Worm (Caenorhabditis elegans) whole organism, L4 larva: ENCODE data around the gene sdz-5.

Source experiments
- F10B5.3 ChIP-seq: sonication (generic microtip); optimal IDR thresholded peaks from 2 replicates; lab custom pipeline; 2016; ENCODE audit warnings: mild to moderate bottlenecking, missing genetic modification characterization, missing compliant biosample characterization
- F37D6.2 ChIP-seq: sonication (generic microtip); optimal IDR thresholded peaks from 2 replicates; lab custom pipeline; 2016; ENCODE audit warnings: mild to moderate bottlenecking, missing genetic modification characterization, missing compliant biosample characterization
- F44E2.7 ChIP-seq: fragments of 200-800 bp; sonication (Bioruptor generic); IDR thresholded peaks from 2 replicates; pipeline ENCODE4 v2.1.2; 2022; ENCODE audit warnings: missing genetic modification characterization, missing compliant biosample characterization
- Y75B8A.6 ChIP-seq: fragments of 200-800 bp; sonication (Bioruptor generic); IDR thresholded peaks from 2 replicates; pipeline ENCODE4 v1.3.6; 2022; ENCODE audit warnings: missing genetic modification reagents, missing genetic modification characterization, missing compliant biosample characterization
- aha-1 ChIP-seq: fragments of 150-350 bp; peaks from one replicate; lab custom pipeline; 2014; ENCODE audit warnings: missing biosample characterization, missing genetic modification characterization
- aly-2 ChIP-seq: sonication (generic microtip); optimal IDR thresholded peaks from 2 replicates; lab custom pipeline; 2018; ENCODE audit warnings: missing biosample characterization, missing genetic modification characterization
- arid-1 ChIP-seq: fragments of 200-800 bp; sonication (Bioruptor generic); conservative IDR thresholded peaks from 2 replicates; pipeline ENCODE4 v1.3.6; 2022; ENCODE audit warnings: missing genetic modification reagents, missing genetic modification characterization, missing compliant biosample characterization
- ceh-44 ChIP-seq: fragments of 200-800 bp; sonication (Bioruptor generic); IDR thresholded peaks from 2 replicates; pipeline ENCODE4 v1.3.6; 2022; ENCODE audit warnings: missing genetic modification reagents, missing genetic modification characterization, missing compliant biosample characterization
- ces-1 ChIP-seq: fragments of 150-350 bp; sonication (generic microtip); optimal IDR thresholded peaks from 4 replicates; lab custom pipeline; 2014; ENCODE audit warnings: missing biosample characterization, missing genetic modification reagents, missing genetic modification characterization
- dmd-8 ChIP-seq: fragments of 200-800 bp; sonication (Bioruptor generic); IDR thresholded peaks from 2 replicates; pipeline ENCODE4 v1.3.6; 2022; ENCODE audit warnings: missing genetic modification characterization, missing compliant biosample characterization
- dpl-1 ChIP-seq: fragments of 150-350 bp; optimal IDR thresholded peaks from 2 replicates; lab custom pipeline; 2014; ENCODE audit warnings: missing biosample characterization, missing genetic modification reagents, missing genetic modification characterization
- duxl-1 ChIP-seq: sonication (generic microtip); optimal IDR thresholded peaks from 2 replicates; lab custom pipeline; 2016; ENCODE audit warnings: mild to moderate bottlenecking, missing genetic modification characterization, moderate library complexity, missing compliant biosample characterization; ENCODE audit not compliant: poor library complexity
- dve-1 ChIP-seq: sonication (generic microtip); optimal IDR thresholded peaks from 2 replicates; lab custom pipeline; 2017; ENCODE audit warnings: antibody characterized with exemption, mild to moderate bottlenecking, missing genetic modification characterization, missing compliant biosample characterization; ENCODE audit not compliant: insufficient read depth
- egl-27 ChIP-seq: sonication (generic microtip); optimal IDR thresholded peaks from 3 replicates; lab custom pipeline; 2017; ENCODE audit warnings: missing biosample characterization, missing genetic modification reagents, missing genetic modification characterization
- egl-43 ChIP-seq: fragments of 200-800 bp; sonication (Bioruptor generic); IDR thresholded peaks from 2 replicates; pipeline ENCODE4 v1.3.6; 2022; ENCODE audit warnings: missing genetic modification reagents, missing genetic modification characterization, missing compliant biosample characterization
- fkh-10 ChIP-seq: fragments of 150-350 bp; optimal IDR thresholded peaks from 2 replicates; lab custom pipeline; 2014; ENCODE audit warnings: missing biosample characterization, missing genetic modification reagents, missing genetic modification characterization
- hlh-11 ChIP-seq: fragments of 200-800 bp; sonication (Bioruptor generic); optimal IDR thresholded peaks from 2 replicates; lab custom pipeline; 2018; ENCODE audit warnings: mild to moderate bottlenecking, missing genetic modification characterization, missing compliant biosample characterization
- hmg-1.1 ChIP-seq: fragments of 200-800 bp; sonication (Bioruptor generic); IDR thresholded peaks from 2 replicates; pipeline ENCODE4 v1.3.6; 2022; ENCODE audit warnings: missing genetic modification reagents, missing genetic modification characterization, missing compliant biosample characterization
- lim-7 ChIP-seq: fragments of 200-800 bp; sonication (Bioruptor generic); IDR thresholded peaks from 2 replicates; pipeline ENCODE4 v1.3.6; 2022; ENCODE audit warnings: missing genetic modification characterization, missing compliant biosample characterization
- lin-13 ChIP-seq: fragments of 150-350 bp; optimal IDR thresholded peaks from 2 replicates; lab custom pipeline; 2014; ENCODE audit warnings: missing biosample characterization, missing genetic modification reagents, missing genetic modification characterization
- lin-15B ChIP-seq: fragments of 150-350 bp; sonication (generic microtip); optimal IDR thresholded peaks from 3 replicates; lab custom pipeline; 2014; ENCODE audit warnings: missing biosample characterization, missing genetic modification characterization
- lin-38 ChIP-seq: fragments of 200-800 bp; sonication (Bioruptor generic); IDR thresholded peaks from 2 replicates; pipeline ENCODE4 v1.3.6; 2022; ENCODE audit warnings: missing genetic modification reagents, missing genetic modification characterization, missing compliant biosample characterization
- lsy-2 ChIP-seq, 2 experiments: fragments of 150-350 bp in 1 of 2; sonication (generic microtip) in 1 of 2; optimal IDR thresholded peaks; 2 replicates each; lab custom pipeline; 2014 to 2017; ENCODE audit warnings: missing biosample characterization in 2 of 2, missing genetic modification characterization in 2 of 2
- madf-5 ChIP-seq, 2 experiments: fragments of 200-800 bp; sonication (Bioruptor generic); IDR thresholded peaks; 2 replicates each; pipeline ENCODE4 v1.3.6; 2022; ENCODE audit warnings: missing compliant biosample characterization in 2 of 2, missing genetic modification characterization in 2 of 2
- mep-1 ChIP-seq: fragments of 150-350 bp; sonication (generic microtip); optimal IDR thresholded peaks from 3 replicates; lab custom pipeline; 2014; ENCODE audit warnings: missing biosample characterization, missing genetic modification characterization
- mes-2 ChIP-seq: sonication (generic microtip); optimal IDR thresholded peaks from 2 replicates; lab custom pipeline; 2016; ENCODE audit warnings: missing genotype, mild to moderate bottlenecking, missing genetic modification characterization, missing compliant biosample characterization; ENCODE audit not compliant: poor library complexity, severe bottlenecking
- nhr-111 ChIP-seq: fragments of 200-800 bp; sonication (Bioruptor generic); optimal IDR thresholded peaks from 2 replicates; lab custom pipeline; 2018; ENCODE audit warnings: mild to moderate bottlenecking, missing genetic modification characterization, missing compliant biosample characterization
- nhr-28 ChIP-seq: fragments of 150-350 bp; optimal IDR thresholded peaks from 2 replicates; lab custom pipeline; 2014; ENCODE audit warnings: missing biosample characterization, missing genetic modification characterization
- nhr-77 ChIP-seq: fragments of 150-350 bp; optimal IDR thresholded peaks from 2 replicates; lab custom pipeline; 2014; ENCODE audit warnings: missing biosample characterization, missing genetic modification characterization
- php-3 ChIP-seq: fragments of 200-800 bp; sonication (Bioruptor generic); IDR thresholded peaks from 2 replicates; pipeline ENCODE4 v1.3.6; 2022; ENCODE audit warnings: missing genetic modification reagents, missing genetic modification characterization, missing compliant biosample characterization
- pqm-1 ChIP-seq: sonication (generic microtip); optimal IDR thresholded peaks from 2 replicates; lab custom pipeline; 2017; ENCODE audit warnings: missing biosample characterization, missing genetic modification characterization
- sdz-12 ChIP-seq: fragments of 200-800 bp; sonication (Bioruptor generic); optimal IDR thresholded peaks from 2 replicates; lab custom pipeline; 2018; ENCODE audit warnings: mild to moderate bottlenecking, missing genetic modification characterization, missing compliant biosample characterization
- set-16 ChIP-seq: fragments of 200-800 bp; sonication (Bioruptor generic); IDR thresholded peaks from 2 replicates; pipeline ENCODE4 v1.3.6; 2022; ENCODE audit warnings: missing genetic modification reagents, missing genetic modification characterization, missing compliant biosample characterization
- snpc-1.2 ChIP-seq: fragments of 200-800 bp; sonication (Bioruptor generic); IDR thresholded peaks from 2 replicates; pipeline ENCODE4 v1.3.6; 2022; ENCODE audit warnings: missing genetic modification reagents, missing genetic modification characterization, missing compliant biosample characterization
- snpc-4 ChIP-seq: fragments of 150-350 bp; optimal IDR thresholded peaks from 2 replicates; lab custom pipeline; 2014; ENCODE audit warnings: missing biosample characterization, missing genetic modification characterization
- spr-3 ChIP-seq: fragments of 200-800 bp; sonication (Bioruptor generic); optimal IDR thresholded peaks from 2 replicates; lab custom pipeline; 2018; ENCODE audit warnings: mild to moderate bottlenecking, missing genetic modification characterization, missing compliant biosample characterization
- tra-1 ChIP-seq: fragments of 200-800 bp; sonication (Bioruptor generic); IDR thresholded peaks from 2 replicates; pipeline ENCODE4 v1.3.6; 2022; ENCODE audit warnings: missing genetic modification reagents, missing genetic modification characterization, missing compliant biosample characterization
- zfp-2 ChIP-seq: sonication (generic microtip); optimal IDR thresholded peaks from 2 replicates; lab custom pipeline; 2016; ENCODE audit warnings: mild to moderate bottlenecking, missing genetic modification characterization, missing compliant biosample characterization
- zfp-3 ChIP-seq: fragments of 200-800 bp; sonication (Bioruptor generic); conservative IDR thresholded peaks from 2 replicates; pipeline ENCODE4 v1.3.6; 2022; ENCODE audit warnings: missing genetic modification reagents, missing genetic modification characterization, missing compliant biosample characterization
- ztf-11 ChIP-seq: fragments of 150-350 bp; optimal IDR thresholded peaks from 2 replicates; lab custom pipeline; 2014; ENCODE audit warnings: missing biosample characterization, missing genetic modification characterization
- ztf-7 ChIP-seq: fragments of 150-350 bp; optimal IDR thresholded peaks from 2 replicates; lab custom pipeline; 2014; ENCODE audit warnings: missing biosample characterization, missing genetic modification characterization

Gene sdz-5

DNA sequence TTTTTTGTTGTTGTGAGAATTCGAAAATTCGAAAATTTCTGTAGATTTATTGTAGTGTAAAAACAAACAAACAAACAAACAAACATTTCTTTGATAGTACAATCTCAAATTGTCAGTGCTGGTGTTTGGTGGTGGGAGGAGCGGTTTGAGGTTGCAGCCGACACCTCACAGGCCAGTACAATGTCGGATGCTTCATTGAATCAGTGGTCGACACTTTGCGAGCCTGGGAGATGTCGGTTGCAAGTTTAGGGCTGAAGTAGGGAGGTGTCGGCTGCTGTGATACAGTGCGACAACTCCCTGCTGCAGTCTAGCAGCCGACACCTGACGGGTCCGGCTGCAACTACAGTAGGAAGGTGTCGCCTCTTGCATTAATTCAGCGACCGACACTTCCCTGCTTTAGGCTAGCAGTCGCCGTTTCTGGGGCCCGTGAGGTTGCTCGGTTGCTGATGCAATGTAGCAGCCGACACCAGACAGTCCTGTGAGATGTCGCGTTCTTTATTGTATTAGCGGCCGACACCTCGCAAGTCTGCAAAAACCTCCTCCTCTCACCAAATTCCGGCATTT, 22.5 kb upstream of the sdz-5 start:
- TF ChIP-seq nhr-28 (no peak), duxl-1 (tag; lab: Kevin White, UChicago) (no peak), dmd-8 (GFP tag; lab: Robert Waterston, UW) (peak; percentile 36; the same call in 1 of the 2 replicates), spr-3 (no peak), aha-1 (tag; lab: Kevin White, UChicago) (peak; percentile 9), set-16 (peak; percentile 61), mes-2 (tag; lab: Kevin White, UChicago) (no peak), lsy-2 (tag; optimal IDR thresholded peaks at IDR 0.05; lab: Kevin White, UChicago) (peak in 1 of 2 experiments; percentile 1), Y75B8A.6 (GFP tag; lab: Robert Waterston, UW) (no peak), ces-1 (GFP tag; lab: Kevin White, UChicago) (no peak), tra-1 (GFP tag; lab: Robert Waterston, UW) (0 out of 2 replicates have a peak, but pooled peaks have one; percentile 16), dpl-1 (GFP tag; lab: Kevin White, UChicago) (no peak), F37D6.2 (tag; lab: Kevin White, UChicago) (no peak), egl-27 (tag; lab: Kevin White, UChicago) (no peak), lin-13 (peak; percentile 37), F10B5.3 (no peak), lin-38 (GFP tag; lab: Robert Waterston, UW) (0 out of 2 replicates have a peak, but pooled peaks have one; percentile 9), pqm-1 (tag; lab: Kevin White, UChicago) (no peak), lim-7 (GFP tag; lab: Robert Waterston, UW) (no peak)

DNA sequence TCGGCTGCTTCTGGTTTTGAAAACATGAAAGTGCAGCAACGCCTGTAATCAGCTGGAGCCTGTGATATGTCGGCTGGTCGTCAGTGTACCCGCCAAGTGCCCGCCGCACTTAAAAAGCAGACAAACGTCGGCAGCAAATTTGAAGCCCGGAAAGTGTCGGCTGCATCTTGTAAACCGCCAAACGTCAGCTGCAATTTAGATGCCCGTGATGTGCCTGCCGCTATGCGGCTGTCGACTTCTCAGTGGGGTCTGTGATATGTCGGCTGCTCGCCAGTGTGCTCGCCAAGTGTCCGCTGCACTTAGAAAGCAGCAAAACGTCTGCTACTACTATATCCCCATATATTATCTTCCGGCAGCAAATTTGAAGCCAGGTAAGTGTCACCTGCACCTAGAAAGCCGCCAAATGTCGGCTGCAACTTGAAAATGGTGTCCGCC, 21.4 kb upstream of the sdz-5 start:
- TF ChIP-seq ceh-44 (GFP tag; lab: Robert Waterston, UW) (no peak), set-16 (peak; percentile 59), hmg-1.1 (GFP tag; lab: Robert Waterston, UW) (peak; percentile 41; the same call in 1 of the 2 replicates), nhr-28 (no peak), arid-1 (GFP tag; lab: Robert Waterston, UW) (no peak), hlh-11 (tag; lab: Kevin White, UChicago) (peak; percentile 38), lin-15B (tag; lab: Kevin White, UChicago) (no peak), mes-2 (tag; lab: Kevin White, UChicago) (peak; percentile 4), ztf-7 (tag; lab: Kevin White, UChicago) (no peak), F44E2.7 (GFP tag; lab: Robert Waterston, UW) (no peak), egl-43 (peak; percentile 75), aly-2 (no peak), ztf-11 (tag; lab: Kevin White, UChicago) (no peak), zfp-2 (no peak), zfp-3 (GFP tag; lab: Robert Waterston, UW) (0 out of 2 replicates have a peak, but pooled peaks have one; percentile 53), lin-38 (GFP tag; lab: Robert Waterston, UW) (0 out of 2 replicates have a peak, but pooled peaks have one; percentile 5), madf-5 (GFP tag; IDR thresholded peaks at IDR 0.05; lab: Robert Waterston, UW) (0 out of 4 replicates have a peak, but pooled peaks of 1 of the 2 experiments have one; percentile 57), php-3 (GFP tag; lab: Robert Waterston, UW) (0 out of 2 replicates have a peak, but pooled peaks have one; percentile 17), snpc-4 (tag; lab: Kevin White, UChicago) (peak; percentile 46), dve-1 (tag; lab: Kevin White, UChicago) (no peak), aha-1 (tag; lab: Kevin White, UChicago) (peak; percentile 72), nhr-111 (peak; percentile 12), mep-1 (tag; lab: Kevin White, UChicago) (peak; percentile 14), fkh-10 (GFP tag; lab: Kevin White, UChicago) (no peak), lin-13 (peak; percentile 14), spr-3 (no peak), dmd-8 (GFP tag; lab: Robert Waterston, UW) (no peak), sdz-12 (GFP tag; lab: Kevin White, UChicago) (peak; percentile 41), snpc-1.2 (0 out of 2 replicates have a peak, but pooled peaks have one; percentile 52), nhr-77 (tag; lab: Kevin White, UChicago) (no peak)
